Worm (Caenorhabditis elegans) whole organism, L4 larva: ENCODE measurements around the gene F52E1.3.
"Not testable (repeated sequence)": the region's sequence is repeated elsewhere in the genome, so short reads cannot be mapped to it uniquely, and the experiment has no call there.

ENCODE experiments used
- D1046.2 ChIP-seq: fragments of 200-800 bp; sonication (Bioruptor generic); IDR thresholded peaks from 2 replicates; pipeline ENCODE4 v1.3.6; 2022; ENCODE audit warnings: missing genetic modification characterization, missing compliant biosample characterization
- F26F4.8 ChIP-seq: fragments of 200-800 bp; sonication (Bioruptor generic); conservative IDR thresholded peaks from 2 replicates; pipeline ENCODE4 v1.3.6; 2022; ENCODE audit warnings: missing genetic modification characterization, missing compliant biosample characterization
- T26A8.4 ChIP-seq: fragments of 200-800 bp; sonication (Bioruptor generic); IDR thresholded peaks from 2 replicates; pipeline ENCODE4 v1.3.6; 2022; ENCODE audit warnings: missing genetic modification characterization, missing compliant biosample characterization
- Y48G9A.11 ChIP-seq: fragments of 200-800 bp; sonication (Bioruptor generic); IDR thresholded peaks from 2 replicates; pipeline ENCODE4 v1.3.6; 2022; ENCODE audit warnings: missing genetic modification reagents, missing genetic modification characterization, missing compliant biosample characterization
- Y75B8A.6 ChIP-seq: fragments of 200-800 bp; sonication (Bioruptor generic); IDR thresholded peaks from 2 replicates; pipeline ENCODE4 v1.3.6; 2022; ENCODE audit warnings: missing genetic modification reagents, missing genetic modification characterization, missing compliant biosample characterization
- ZK337.2 ChIP-seq: fragments of 200-800 bp; sonication (Bioruptor generic); IDR thresholded peaks from 2 replicates; pipeline ENCODE4 v1.3.6; 2022; ENCODE audit warnings: missing genetic modification reagents, missing genetic modification characterization, missing compliant biosample characterization
- arid-1 ChIP-seq: fragments of 200-800 bp; sonication (Bioruptor generic); conservative IDR thresholded peaks from 2 replicates; pipeline ENCODE4 v1.3.6; 2022; ENCODE audit warnings: missing genetic modification reagents, missing genetic modification characterization, missing compliant biosample characterization
- ceh-20 ChIP-seq: fragments of 200-800 bp; sonication (Bioruptor generic); IDR thresholded peaks from 2 replicates; pipeline ENCODE4 v1.3.6; 2022; ENCODE audit warnings: missing genetic modification reagents, missing genetic modification characterization, missing compliant biosample characterization
- daf-16 ChIP-seq, 3 experiments: sonication (generic microtip); optimal IDR thresholded peaks; 2 replicates each; lab custom pipeline; 2016 to 2017; ENCODE audit warnings: missing genetic modification characterization in 3 of 3, missing genetic modification reagents in 3 of 3, mild to moderate bottlenecking in 2 of 3, missing compliant biosample characterization in 2 of 3, missing biosample characterization in 1 of 3, moderate library complexity in 1 of 3
- dmd-6 ChIP-seq: fragments of 200-800 bp; sonication (Bioruptor generic); IDR thresholded peaks from 2 replicates; pipeline ENCODE4 v1.3.6; 2022; ENCODE audit warnings: missing genetic modification reagents, missing genetic modification characterization, missing compliant biosample characterization
- dmd-8 ChIP-seq: fragments of 200-800 bp; sonication (Bioruptor generic); IDR thresholded peaks from 2 replicates; pipeline ENCODE4 v1.3.6; 2022; ENCODE audit warnings: missing genetic modification characterization, missing compliant biosample characterization
- dmd-9 ChIP-seq: fragments of 200-800 bp; sonication (Bioruptor generic); IDR thresholded peaks from 2 replicates; pipeline ENCODE4 v1.3.6; 2022; ENCODE audit warnings: missing genetic modification reagents, missing genetic modification characterization, missing compliant biosample characterization
- dve-1 ChIP-seq: sonication (generic microtip); optimal IDR thresholded peaks from 2 replicates; lab custom pipeline; 2017; ENCODE audit warnings: antibody characterized with exemption, mild to moderate bottlenecking, missing genetic modification characterization, missing compliant biosample characterization; ENCODE audit not compliant: insufficient read depth
- egl-43 ChIP-seq: fragments of 200-800 bp; sonication (Bioruptor generic); IDR thresholded peaks from 2 replicates; pipeline ENCODE4 v1.3.6; 2022; ENCODE audit warnings: missing genetic modification reagents, missing genetic modification characterization, missing compliant biosample characterization
- fkh-10 ChIP-seq: fragments of 150-350 bp; optimal IDR thresholded peaks from 2 replicates; lab custom pipeline; 2014; ENCODE audit warnings: missing biosample characterization, missing genetic modification reagents, missing genetic modification characterization
- hlh-11 ChIP-seq: fragments of 200-800 bp; sonication (Bioruptor generic); optimal IDR thresholded peaks from 2 replicates; lab custom pipeline; 2018; ENCODE audit warnings: mild to moderate bottlenecking, missing genetic modification characterization, missing compliant biosample characterization
- hlh-30 ChIP-seq: sonication (generic microtip); optimal IDR thresholded peaks from 2 replicates; lab custom pipeline; 2017; ENCODE audit warnings: antibody characterized with exemption, mild to moderate bottlenecking, missing genetic modification characterization, missing compliant biosample characterization; ENCODE audit not compliant: insufficient read depth
- hmg-1.1 ChIP-seq: fragments of 200-800 bp; sonication (Bioruptor generic); IDR thresholded peaks from 2 replicates; pipeline ENCODE4 v1.3.6; 2022; ENCODE audit warnings: missing genetic modification reagents, missing genetic modification characterization, missing compliant biosample characterization
- lim-7 ChIP-seq: fragments of 200-800 bp; sonication (Bioruptor generic); IDR thresholded peaks from 2 replicates; pipeline ENCODE4 v1.3.6; 2022; ENCODE audit warnings: missing genetic modification characterization, missing compliant biosample characterization
- lin-1 ChIP-seq: fragments of 200-800 bp; sonication (Bioruptor generic); IDR thresholded peaks from 2 replicates; pipeline ENCODE4 v1.3.6; 2022; ENCODE audit warnings: missing genetic modification reagents, missing genetic modification characterization, missing compliant biosample characterization
- lin-38 ChIP-seq: fragments of 200-800 bp; sonication (Bioruptor generic); IDR thresholded peaks from 2 replicates; pipeline ENCODE4 v1.3.6; 2022; ENCODE audit warnings: missing genetic modification reagents, missing genetic modification characterization, missing compliant biosample characterization
- madf-5 ChIP-seq, 2 experiments: fragments of 200-800 bp; sonication (Bioruptor generic); IDR thresholded peaks; 2 replicates each; pipeline ENCODE4 v1.3.6; 2022; ENCODE audit warnings: missing compliant biosample characterization in 2 of 2, missing genetic modification characterization in 2 of 2
- madf-9 ChIP-seq: fragments of 200-800 bp; sonication (Bioruptor generic); conservative IDR thresholded peaks from 2 replicates; pipeline ENCODE4 v1.3.6; 2022; ENCODE audit warnings: missing genetic modification reagents, missing genetic modification characterization, missing compliant biosample characterization
- mdl-1 ChIP-seq, 2 experiments: fragments of 150-350 bp in 1 of 2; sonication (generic microtip) in 1 of 2; optimal IDR thresholded peaks; 2 replicates each; lab custom pipeline; 2014 to 2017; ENCODE audit warnings: missing biosample characterization in 2 of 2, missing genetic modification characterization in 2 of 2
- mep-1 ChIP-seq: fragments of 150-350 bp; sonication (generic microtip); optimal IDR thresholded peaks from 3 replicates; lab custom pipeline; 2014; ENCODE audit warnings: missing biosample characterization, missing genetic modification characterization
- mes-2 ChIP-seq: sonication (generic microtip); optimal IDR thresholded peaks from 2 replicates; lab custom pipeline; 2016; ENCODE audit warnings: missing genotype, mild to moderate bottlenecking, missing genetic modification characterization, missing compliant biosample characterization; ENCODE audit not compliant: poor library complexity, severe bottlenecking
- mxl-3 ChIP-seq: fragments of 200-800 bp; sonication (Bioruptor generic); optimal IDR thresholded peaks from 2 replicates; lab custom pipeline; 2018; ENCODE audit warnings: mild to moderate bottlenecking, missing genetic modification characterization, missing compliant biosample characterization
- nhr-28 ChIP-seq: fragments of 150-350 bp; optimal IDR thresholded peaks from 2 replicates; lab custom pipeline; 2014; ENCODE audit warnings: missing biosample characterization, missing genetic modification characterization
- nhr-41 ChIP-seq: fragments of 200-800 bp; sonication (Bioruptor generic); IDR thresholded peaks from 2 replicates; pipeline ENCODE4 v1.3.6; 2022; ENCODE audit warnings: missing genetic modification reagents, missing genetic modification characterization, missing compliant biosample characterization
- pha-4 ChIP-seq, 2 experiments: fragments of 150-350 bp in 1 of 2; fragments of 200-800 bp in 1 of 2; sonication (Bioruptor generic) in 1 of 2; IDR thresholded peaks in 1 of 2; optimal IDR thresholded peaks in 1 of 2; 2 replicates each; pipeline versions ENCODE4 v1.3.6 to Lab custom; 2014 to 2022; ENCODE audit warnings: missing genetic modification characterization in 2 of 2, missing genetic modification reagents in 2 of 2, missing biosample characterization in 1 of 2, missing compliant biosample characterization in 1 of 2
- pqm-1 ChIP-seq: sonication (generic microtip); optimal IDR thresholded peaks from 2 replicates; lab custom pipeline; 2017; ENCODE audit warnings: missing biosample characterization, missing genetic modification characterization
- set-16 ChIP-seq: fragments of 200-800 bp; sonication (Bioruptor generic); IDR thresholded peaks from 2 replicates; pipeline ENCODE4 v1.3.6; 2022; ENCODE audit warnings: missing genetic modification reagents, missing genetic modification characterization, missing compliant biosample characterization
- snpc-1.2 ChIP-seq: fragments of 200-800 bp; sonication (Bioruptor generic); IDR thresholded peaks from 2 replicates; pipeline ENCODE4 v1.3.6; 2022; ENCODE audit warnings: missing genetic modification reagents, missing genetic modification characterization, missing compliant biosample characterization
- tag-97 ChIP-seq: fragments of 200-800 bp; sonication (Bioruptor generic); IDR thresholded peaks from 2 replicates; pipeline ENCODE4 v1.3.6; 2022; ENCODE audit warnings: missing genetic modification characterization, missing compliant biosample characterization
- tra-1 ChIP-seq: fragments of 200-800 bp; sonication (Bioruptor generic); IDR thresholded peaks from 2 replicates; pipeline ENCODE4 v1.3.6; 2022; ENCODE audit warnings: missing genetic modification reagents, missing genetic modification characterization, missing compliant biosample characterization
- unc-62 ChIP-seq, 3 experiments: fragments of 150-350 bp in 1 of 3; sonication (generic microtip); optimal IDR thresholded peaks in 2 of 3; peaks in 1 of 3; 1 replicate in 1 of 3; 2 replicates in 2 of 3; lab custom pipeline; 2014 to 2017; ENCODE audit warnings: missing biosample characterization in 3 of 3, missing genetic modification characterization in 3 of 3, missing genetic modification reagents in 3 of 3, missing genotype in 1 of 3
- vab-7 ChIP-seq: fragments of 200-800 bp; sonication (Bioruptor generic); IDR thresholded peaks from 2 replicates; pipeline ENCODE4 v1.3.6; 2022; ENCODE audit warnings: missing genetic modification reagents, missing genetic modification characterization, missing compliant biosample characterization

Gene F52E1.3

ce11 chrV:8431295-8431694, 36.7 kb downstream of the F52E1.3 start:
- TF ChIP-seq T26A8.4 (GFP tag; lab: Robert Waterston, UW) (peak; percentile 45; the same call in 1 of the 2 replicates), lim-7 (GFP tag; lab: Robert Waterston, UW) (peak; percentile 77), dmd-6 (0 out of 2 replicates have a peak, but pooled peaks have one; percentile 14), arid-1 (GFP tag; lab: Robert Waterston, UW) (peak; percentile 78), egl-43 (peak; percentile 75), ceh-20 (0 out of 2 replicates have a peak, but pooled peaks have one; percentile 58), Y48G9A.11 (GFP tag; lab: Robert Waterston, UW) (0 out of 2 replicates have a peak, but pooled peaks have one; percentile 28), D1046.2 (0 out of 2 replicates have a peak, but pooled peaks have one; percentile 44), mes-2 (peak; percentile 14), dmd-9 (GFP tag; lab: Robert Waterston, UW) (0 out of 2 replicates have a peak, but pooled peaks have one; percentile 39), hmg-1.1 (GFP tag; lab: Robert Waterston, UW) (peak; percentile 46; the same call in 1 of the 2 replicates), dmd-8 (GFP tag; lab: Robert Waterston, UW) (peak; percentile 87), vab-7 (GFP tag; lab: Robert Waterston, UW) (peak; percentile 66), madf-9 (GFP tag; lab: Robert Waterston, UW) (0 out of 2 replicates have a peak, but pooled peaks have one; percentile 48), nhr-41 (GFP tag; lab: Robert Waterston, UW) (0 out of 2 replicates have a peak, but pooled peaks have one; percentile 43), lin-1 (GFP tag; lab: Robert Waterston, UW) (peak; percentile 63; the same call in 1 of the 2 replicates), pha-4 (GFP tag; IDR thresholded peaks at IDR 0.05; lab: Robert Waterston, UW) (peak; percentile 33; the same call in 1 of the 2 replicates), lin-38 (GFP tag; lab: Robert Waterston, UW) (peak; percentile 65), tra-1 (GFP tag; lab: Robert Waterston, UW) (peak; percentile 30; the same call in 1 of the 2 replicates), snpc-1.2 (GFP tag; lab: Robert Waterston, UW) (0 out of 2 replicates have a peak, but pooled peaks have one; percentile 24), F26F4.8 (peak; percentile 75), madf-5 (GFP tag; IDR thresholded peaks at IDR 0.05; lab: Robert Waterston, UW) (0 out of 4 replicates have a peak, but pooled peaks of 1 of the 2 experiments have one; percentile 54), ZK337.2 (GFP tag; lab: Robert Waterston, UW) (0 out of 2 replicates have a peak, but pooled peaks have one; percentile 33), Y75B8A.6 (GFP tag; lab: Robert Waterston, UW) (0 out of 2 replicates have a peak, but pooled peaks have one; percentile 76)
- TF ChIP-seq pha-4 (tag; optimal IDR thresholded peaks at IDR 0.05; lab: Kevin White, UChicago), result not testable (repeated sequence)
- TF ChIP-seq, all 104 proteins: peak for 24; not testable (repeated sequence) for 80

ce11 chrV:8434400-8434827, 39.8 kb downstream of the F52E1.3 start:
- peak; percentile 36 for TF ChIP-seq mep-1 (tag; lab: Kevin White, UChicago)
- TF ChIP-seq dmd-6, result peak; percentile 18; the same call in 1 of the 2 replicates
- TF ChIP-seq mxl-3 (GFP tag; lab: Kevin White, UChicago), result peak; percentile 1
- peak in 1 of 2 experiments; percentile 51 for TF ChIP-seq mdl-1 (tag; optimal IDR thresholded peaks at IDR 0.05; lab: Kevin White, UChicago)
- TF ChIP-seq hlh-11, result peak; percentile 74
- peak; percentile 55 for TF ChIP-seq pqm-1 (tag; lab: Kevin White, UChicago)
- TF ChIP-seq tag-97 (GFP tag; lab: Robert Waterston, UW), result no peak
- TF ChIP-seq fkh-10 (GFP tag; lab: Kevin White, UChicago), result no peak
- TF ChIP-seq nhr-28 (tag; lab: Kevin White, UChicago), result peak; percentile 47
- peak; percentile 58 for TF ChIP-seq hlh-30 (tag; lab: Kevin White, UChicago)
- no peak for TF ChIP-seq set-16 (GFP tag; lab: Robert Waterston, UW)
- TF ChIP-seq dve-1 (tag; lab: Kevin White, UChicago), result peak; percentile 38
- no peak for TF ChIP-seq daf-16 (GFP tag; optimal IDR thresholded peaks at IDR 0.05; lab: Kevin White, UChicago)
- TF ChIP-seq daf-16 (tag; optimal IDR thresholded peaks at IDR 0.05; lab: Kevin White, UChicago), result peak; percentile 98
- TF ChIP-seq unc-62 (GFP tag; optimal IDR thresholded peaks at IDR 0.05 in 1 of 2; lab: Kevin White, UChicago), result peak in 1 of 2 experiments; percentile 62
- no peak for TF ChIP-seq unc-62 (tag; optimal IDR thresholded peaks at IDR 0.05; lab: Kevin White, UChicago)
- TF ChIP-seq, all 104 proteins: peak for 11
